Fruit fly (Drosophila melanogaster) S2 (cell line): ENCODE data around the gene MICU1.

Experiments
- CG8478 ChIP-seq: fragments of >200 bp; optimal IDR thresholded peaks from 2 replicates; lab custom pipeline; 2018
- CTCF ChIP-seq, 2 experiments: fragments of >200 bp; optimal IDR thresholded peaks; 2 replicates each; lab custom pipeline; 2018

- TF ChIP-seq CG8478 (lab: Kevin White, UChicago): no peak
- no peak for TF ChIP-seq CTCF (optimal IDR thresholded peaks at IDR 0.05; lab: Kevin White, UChicago)
Observed at dm6 chr2L:7148919-7149318, 33.1 kb upstream of the MICU1 start.
